Fruit fly (Drosophila melanogaster): ENCODE measurements around the gene CG10984.

Gene CG10984

dm6 chr3L:12749567-12750535 lies at the start of gene CG10984, which contains the start of gene Klc (continued):
- TF ChIP-seq CG32006 (GFP tag; optimal IDR thresholded peaks at IDR 0.05) (peak; percentile 95), Hr38 (GFP tag; optimal IDR thresholded peaks at IDR 0.05) (no peak), achi (GFP tag; optimal IDR thresholded peaks at IDR 0.05) (peak; percentile 84), Lpt (GFP tag; optimal IDR thresholded peaks at IDR 0.05) (peak; percentile 91), dsx (GFP tag; optimal IDR thresholded peaks at IDR 0.05; ENCODE audit: poor library complexity, severe bottlenecking) (peak; percentile 76), acj6 (GFP tag; optimal IDR thresholded peaks at IDR 0.05) (peak; percentile 84), CG4318 (GFP tag; optimal IDR thresholded peaks at IDR 0.05) (no peak), CG10669 (GFP tag; optimal IDR thresholded peaks at IDR 0.05) (peak; percentile 89), OdsH (GFP tag; optimal IDR thresholded peaks at IDR 0.05) (peak; percentile 90), CG6808 (GFP tag; optimal IDR thresholded peaks at IDR 0.05) (no peak)

- TF ChIP-seq CG8632 (GFP tag; optimal IDR thresholded peaks at IDR 0.05) (no peak), CG6808 (GFP tag; optimal IDR thresholded peaks at IDR 0.05) (no peak), Blimp-1 (GFP tag; optimal IDR thresholded peaks at IDR 0.05) (no peak), acj6 (GFP tag; optimal IDR thresholded peaks at IDR 0.05) (no peak), cyc (GFP tag; optimal IDR thresholded peaks at IDR 0.05) (no peak), CG10631 (GFP tag; optimal IDR thresholded peaks at IDR 0.05) (no peak), dac (GFP tag; optimal IDR thresholded peaks at IDR 0.05) (no peak), Sox15 (GFP tag; optimal IDR thresholded peaks at IDR 0.05) (no peak), CG31627 (GFP tag; optimal IDR thresholded peaks at IDR 0.05) (no peak), svp (GFP tag) (no peak), fkh (GFP tag; optimal IDR thresholded peaks at IDR 0.05) (no peak), fd59A (GFP tag; optimal IDR thresholded peaks at IDR 0.05) (no peak), CG6163 (GFP tag; IDR thresholded peaks at IDR 0.05) (no peak), CG9139 (GFP tag; optimal IDR thresholded peaks at IDR 0.05) (no peak)
Measured at dm6 chr3L:12700509-12700995, 49.4 kb upstream of the CG10984 start.

dm6 chr3L:12701335-12701734 lies 48.6 kb upstream of the CG10984 start:
- TF ChIP-seq CG10669 (GFP tag; optimal IDR thresholded peaks at IDR 0.05) (peak; percentile 21), eg (GFP tag; IDR thresholded peaks at IDR 0.05) (0 out of 3 replicates have a peak, but pooled peaks have one; percentile 15), Ets96B (tag; optimal IDR thresholded peaks at IDR 0.05) (peak; percentile 45), CG6808 (GFP tag; optimal IDR thresholded peaks at IDR 0.05) (peak; percentile 0), esn (GFP tag; optimal IDR thresholded peaks at IDR 0.05) (peak; percentile 0), CG3032 (tag; optimal IDR thresholded peaks at IDR 0.05) (peak; percentile 27), Eip78C (GFP tag) (peak; percentile 61), CG34406 (GFP tag; optimal IDR thresholded peaks at IDR 0.05) (peak; percentile 2), CG3919 (GFP tag; optimal IDR thresholded peaks at IDR 0.05) (peak; percentile 21), CG7368 (GFP tag; optimal IDR thresholded peaks at IDR 0.05) (no peak), CG6163 (GFP tag; IDR thresholded peaks at IDR 0.05) (peak; percentile 59; the same call in 1 of the 3 replicates), spab (GFP tag; optimal IDR thresholded peaks at IDR 0.05) (peak; percentile 17), CG6276 (GFP tag; optimal IDR thresholded peaks at IDR 0.05) (no peak), fd85E (GFP tag; optimal IDR thresholded peaks at IDR 0.05) (no peak), OdsH (GFP tag; optimal IDR thresholded peaks at IDR 0.05) (peak; percentile 43), cyc (GFP tag; optimal IDR thresholded peaks at IDR 0.05) (no peak), fd59A (GFP tag; optimal IDR thresholded peaks at IDR 0.05) (peak; percentile 12), svp (GFP tag) (peak; percentile 60), acj6 (GFP tag; optimal IDR thresholded peaks at IDR 0.05) (peak; percentile 6)
